Fruit fly (Drosophila melanogaster) whole organism, larva: ENCODE data around the gene Eip93F.

Experiments
- noc ChIP-seq: fragments of 200-800 bp; sonication (Bioruptor generic); optimal IDR thresholded peaks from 3 replicates; lab custom pipeline; 2019; ENCODE audit warnings: missing biosample characterization, mild to moderate bottlenecking, missing genetic modification characterization, moderate library complexity

Eip93F gene

DNA sequence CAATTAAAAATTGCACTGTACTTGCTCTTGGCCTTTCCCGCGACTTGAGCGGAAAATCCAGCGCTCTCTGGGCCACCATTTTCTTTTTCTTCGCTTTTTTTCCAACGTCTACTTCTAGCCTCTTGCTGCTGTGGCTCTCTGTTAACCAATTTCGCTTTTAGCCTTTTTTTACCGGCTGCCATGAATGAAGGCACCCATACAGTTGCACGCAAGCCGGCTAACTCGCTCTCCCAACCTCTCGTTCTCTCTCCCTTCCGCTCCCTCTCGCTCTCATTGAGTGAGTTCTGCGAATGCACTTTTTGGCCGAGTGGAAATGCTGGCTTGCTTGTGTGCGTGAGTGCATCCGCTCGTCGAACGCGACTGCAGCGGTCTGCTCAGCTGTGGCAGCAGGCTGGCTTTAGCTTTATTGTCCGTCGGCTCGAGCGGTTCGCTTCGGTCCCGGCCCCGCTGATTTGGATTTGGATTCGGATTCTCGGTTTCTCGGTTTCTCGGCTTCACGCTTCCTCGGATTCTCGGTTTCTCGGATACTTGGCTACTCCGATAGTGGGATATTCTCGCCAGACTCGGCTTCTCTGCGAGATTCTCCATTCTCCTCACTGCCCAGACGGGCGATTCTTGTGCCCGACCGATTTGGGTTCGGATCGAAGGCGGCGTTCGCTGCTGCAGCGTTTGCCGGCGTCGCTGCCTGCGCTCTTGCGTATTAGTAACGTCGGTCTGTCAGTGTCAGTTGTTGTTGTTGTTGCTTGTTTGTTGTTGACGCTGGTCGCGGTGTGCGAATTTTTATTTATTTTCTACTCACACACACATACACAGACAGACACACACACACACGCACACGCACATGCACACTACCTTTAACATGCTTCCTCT, at the start of gene Eip93F:
TSS of gene Eip93F (plus strand) at position 424 of the 870 bp plus-strand sequence.
- no peak for TF ChIP-seq noc

DNA sequence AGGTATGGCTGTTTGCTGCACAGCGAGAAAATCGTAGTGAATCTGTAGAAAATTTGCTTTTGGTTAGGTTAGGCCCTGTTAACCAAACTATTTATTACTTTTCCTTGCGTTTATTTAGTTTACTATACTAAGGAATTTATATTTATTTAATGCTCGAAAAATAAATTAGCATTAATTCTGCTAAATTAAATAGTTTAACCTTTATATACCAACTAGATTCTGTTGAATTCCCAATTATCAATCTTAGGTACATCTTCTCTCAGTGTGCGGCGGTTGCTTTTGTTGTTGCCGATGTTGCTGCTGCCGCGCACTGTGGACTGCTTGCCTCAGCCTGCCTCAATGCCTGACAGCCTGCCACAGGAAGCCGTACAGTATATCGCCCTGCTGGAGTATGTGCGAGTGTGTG, 49.7 kb upstream of the Eip93F start:
- TF ChIP-seq noc, result no peak

DNA sequence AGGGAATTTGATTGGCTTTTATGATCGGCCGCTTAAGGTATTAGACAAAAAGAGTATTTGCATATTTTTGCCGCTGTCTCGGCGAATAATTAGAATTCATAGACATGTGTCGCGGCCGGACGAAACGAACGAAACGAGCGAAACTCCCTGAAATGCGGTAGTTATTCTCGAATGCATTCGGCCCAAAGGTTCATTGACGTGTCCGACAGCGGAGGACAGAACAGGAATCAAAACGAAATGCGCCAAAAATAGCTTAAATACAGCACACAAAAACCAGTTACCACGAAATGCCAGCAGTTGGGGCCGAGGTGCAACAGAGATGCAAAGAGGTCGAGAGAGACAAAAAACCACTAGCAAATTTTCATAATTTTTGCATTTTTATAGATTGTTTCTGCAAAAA, 44.6 kb upstream of the Eip93F start:
- no peak for TF ChIP-seq noc

DNA sequence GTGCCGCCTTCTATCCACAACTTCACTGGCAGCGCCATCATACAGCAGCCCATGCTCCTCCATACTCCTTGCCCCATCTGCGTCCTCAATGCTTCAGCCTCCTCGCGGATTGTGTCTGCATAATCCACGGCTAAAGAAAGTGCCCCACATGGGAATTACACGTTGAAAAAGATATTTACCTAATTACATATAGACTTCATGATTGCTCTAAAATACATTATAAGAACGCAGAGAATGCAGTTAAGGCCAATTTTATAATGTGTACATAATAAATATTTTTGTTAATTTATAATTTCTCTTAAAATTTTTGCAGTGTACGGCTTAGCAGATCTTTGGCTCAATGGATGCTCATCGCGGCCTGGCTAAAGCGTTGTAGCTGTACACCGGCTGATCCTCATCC, 43.3 kb upstream of the Eip93F start:
- no peak for TF ChIP-seq noc

DNA sequence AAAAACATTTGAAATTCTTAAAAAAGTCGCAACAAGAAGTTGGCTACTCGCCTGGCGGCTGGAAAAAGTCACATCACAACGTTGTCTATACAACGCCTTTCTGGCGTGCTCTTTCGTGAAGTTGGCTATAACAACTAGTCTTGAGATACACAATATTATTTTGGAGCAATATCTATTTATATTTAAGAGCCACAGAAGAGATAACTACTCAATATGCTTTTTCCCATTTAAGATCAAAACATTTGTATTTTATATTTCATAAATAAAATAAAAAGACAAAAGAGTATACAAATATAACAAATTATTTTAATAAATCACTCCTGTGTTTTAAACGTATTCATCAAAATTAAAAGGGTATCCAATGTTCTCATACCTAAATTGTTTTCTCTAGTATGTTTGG, 42.0 kb upstream of the Eip93F start:
- no peak for TF ChIP-seq noc

DNA sequence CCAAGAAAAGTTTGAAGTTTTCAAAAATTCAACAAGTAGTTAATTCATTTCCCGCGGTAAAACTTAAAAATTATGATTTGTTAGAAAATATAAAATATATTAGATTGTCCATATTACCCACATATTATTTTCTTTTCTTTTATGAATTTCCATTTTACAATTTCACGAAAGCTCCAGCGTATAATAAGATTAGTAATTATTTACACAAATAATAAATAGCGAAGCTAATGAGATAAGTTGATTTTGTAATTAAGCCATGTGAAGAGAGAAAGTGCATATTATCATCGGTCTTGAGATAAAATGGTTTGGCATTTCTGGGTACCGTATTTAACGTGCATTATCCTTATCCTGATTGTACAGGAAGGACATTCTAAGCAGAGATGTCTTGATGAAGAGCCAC, 37.4 kb upstream of the Eip93F start, which contains the start of gene Qsox3:
TSS of gene Qsox3 (plus strand) at position 301 of the 400 bp plus-strand sequence.
- no peak for TF ChIP-seq noc

DNA sequence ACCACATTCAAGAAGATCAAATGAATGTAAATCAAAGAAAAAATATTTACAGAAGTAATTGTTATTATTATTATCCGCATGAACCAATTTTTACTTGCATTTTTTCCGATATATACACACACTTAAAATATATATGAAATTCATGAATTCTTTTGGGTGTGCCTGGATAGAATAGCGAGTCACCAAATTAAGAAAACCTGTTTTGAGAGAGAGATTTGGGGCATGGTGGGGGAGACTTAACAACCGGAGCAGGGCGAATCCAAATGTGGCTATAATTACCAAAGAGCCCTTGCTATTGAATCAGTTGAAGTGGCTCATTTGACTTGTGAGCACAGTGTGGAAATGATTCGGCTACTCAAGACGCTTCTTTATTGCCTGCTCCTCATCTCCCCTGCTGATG, 35.5 kb upstream of the Eip93F start, which contains the start of gene Qsox2:
TSS of gene Qsox2 (plus strand) at position 301 of the 400 bp plus-strand sequence.
- no peak for TF ChIP-seq noc

DNA sequence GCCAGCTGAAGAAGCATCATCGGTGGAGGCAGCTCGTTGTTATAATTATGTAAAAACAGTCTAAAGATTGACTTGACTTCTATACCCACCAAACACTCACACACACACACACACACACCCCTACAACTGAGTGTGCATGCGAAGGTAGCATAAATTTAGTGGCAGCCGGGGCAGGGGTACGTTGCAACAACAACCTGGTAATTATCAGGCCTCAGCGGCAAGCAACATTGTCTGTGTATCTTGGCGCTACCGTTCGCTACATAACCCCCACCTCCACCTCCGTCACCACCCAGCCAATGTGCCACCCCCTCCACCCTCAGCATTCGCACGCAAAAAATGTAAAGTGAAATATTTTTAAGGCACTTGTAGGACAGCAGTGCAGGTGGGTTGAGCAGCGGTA, 31.9 kb upstream of the Eip93F start:
- no peak for TF ChIP-seq noc

DNA sequence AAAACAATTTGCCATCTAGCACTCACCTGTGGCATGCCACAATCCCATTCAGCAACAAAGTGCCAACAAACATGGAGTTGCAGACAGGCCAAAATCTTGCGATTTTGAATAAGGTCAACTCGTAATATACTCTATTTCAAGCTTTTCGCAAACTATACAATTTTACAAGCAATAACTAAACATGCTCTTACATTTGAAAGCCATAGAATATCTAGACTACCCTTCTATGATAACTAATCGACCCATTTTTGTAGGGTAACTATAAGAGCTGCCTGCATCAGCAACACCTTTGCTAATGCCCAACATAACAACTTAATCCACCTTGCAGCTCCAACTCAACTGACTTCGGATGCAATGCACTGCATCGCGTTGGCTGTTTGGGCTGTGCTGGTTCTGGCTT, 28.4 kb upstream of the Eip93F start:
- no peak for TF ChIP-seq noc

DNA sequence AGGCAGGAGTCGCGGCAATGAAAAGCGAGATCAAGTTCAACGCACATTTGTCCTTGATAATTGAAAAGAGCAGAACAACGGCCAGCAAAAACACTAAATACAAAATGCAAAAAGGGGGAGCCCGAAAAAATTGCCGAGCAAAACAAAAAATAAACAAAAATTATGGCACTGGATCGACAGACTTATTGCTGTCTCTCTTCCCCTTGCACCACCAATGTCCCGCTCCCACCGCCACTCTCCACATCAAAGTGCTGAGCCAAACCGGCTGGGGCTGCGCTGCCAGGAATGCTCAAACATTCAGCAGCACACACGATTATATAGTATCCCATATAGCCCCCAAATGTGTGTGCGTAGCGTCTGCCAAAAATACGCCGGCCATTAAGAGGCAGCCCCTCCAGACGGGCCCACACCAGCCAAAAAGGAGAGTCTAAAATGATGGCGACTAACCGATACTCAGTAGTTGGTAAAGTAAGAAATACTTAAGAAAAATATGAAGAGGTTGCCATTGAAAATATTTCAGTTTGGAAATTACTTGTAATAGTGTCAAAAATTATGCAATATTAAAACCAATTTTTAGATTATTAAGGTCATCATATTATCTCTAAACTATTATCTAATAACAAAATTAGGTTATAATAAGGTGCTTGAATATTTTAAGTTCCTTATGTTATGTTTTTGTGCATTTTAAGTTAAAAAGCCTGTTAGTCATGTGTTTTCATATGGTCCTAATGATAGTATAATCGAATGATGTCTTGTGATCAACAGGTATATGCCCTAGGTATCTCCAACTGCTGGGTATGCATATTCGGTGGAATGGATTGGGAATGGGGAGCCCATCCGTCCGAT, 27.3 kb upstream of the Eip93F start:
- no peak for TF ChIP-seq noc

DNA sequence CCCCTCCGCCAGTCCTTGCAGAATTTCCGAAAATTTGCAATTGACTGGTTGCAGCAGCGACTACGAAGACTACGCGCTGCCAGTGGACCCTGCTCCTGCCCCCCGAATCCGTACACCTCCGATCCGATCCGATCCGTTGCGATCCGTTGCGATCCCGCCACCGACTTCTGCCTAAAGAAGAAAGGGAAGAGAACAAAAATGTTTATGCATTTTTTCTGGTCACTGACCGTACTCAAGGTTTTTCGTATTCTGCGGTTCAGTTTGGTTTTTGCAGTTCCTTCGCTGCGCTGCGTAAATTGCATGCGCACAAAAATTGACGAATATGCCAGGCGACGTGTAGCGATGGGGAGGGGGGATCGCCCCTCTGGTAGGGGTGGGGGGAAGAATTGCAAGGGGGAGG, 26.7 kb upstream of the Eip93F start:
- no peak for TF ChIP-seq noc

DNA sequence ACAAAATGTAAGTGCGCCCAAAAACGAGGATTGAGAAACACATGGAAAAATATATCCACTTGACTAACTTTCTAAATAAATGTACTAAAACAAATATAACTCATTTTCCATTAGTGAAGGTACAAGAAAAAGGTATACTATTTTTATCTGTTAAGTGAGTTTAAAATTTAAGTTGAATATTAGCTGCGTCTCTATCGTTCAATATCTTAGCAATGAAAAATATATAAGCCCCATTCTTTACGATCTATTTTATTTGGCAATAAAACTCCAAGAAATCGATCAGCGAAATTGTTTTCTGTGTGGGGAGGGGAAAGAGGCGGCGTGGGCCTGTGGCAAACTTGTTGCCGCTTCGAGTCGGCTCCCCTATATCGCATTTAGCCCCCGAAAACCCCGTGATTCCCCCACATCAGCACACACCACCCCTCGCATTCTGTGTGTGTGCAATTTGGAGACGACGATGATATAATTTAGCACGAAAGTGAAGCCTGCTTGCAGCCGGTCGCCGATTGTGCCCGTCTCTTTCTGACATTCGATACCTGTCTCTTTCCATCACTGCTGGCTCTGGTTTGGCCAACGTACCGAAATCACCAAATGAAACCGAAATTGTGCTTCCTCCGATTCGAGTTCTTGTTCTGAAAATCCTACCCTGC, 26.1 kb upstream of the Eip93F start:
- no peak for TF ChIP-seq noc

DNA sequence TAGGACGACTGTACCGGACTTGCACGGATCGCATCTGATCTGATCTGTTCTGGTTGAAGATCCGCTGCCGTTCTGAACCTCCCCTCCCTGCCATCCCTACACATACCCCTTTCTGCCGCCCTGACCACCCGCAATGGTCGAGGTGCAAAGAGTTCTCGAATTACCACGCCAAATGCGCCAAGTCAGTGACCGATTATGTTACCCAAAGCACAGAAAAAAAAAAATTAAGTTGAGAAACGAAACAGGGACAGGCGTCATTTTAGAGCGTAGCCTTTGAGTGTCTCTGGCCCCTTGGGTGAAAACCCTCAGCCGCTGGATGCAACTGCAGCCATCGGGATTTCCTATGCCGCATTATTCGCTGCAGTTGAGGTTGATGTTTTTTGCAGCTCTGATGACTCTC, 25.2 kb upstream of the Eip93F start:
- no peak for TF ChIP-seq noc

DNA sequence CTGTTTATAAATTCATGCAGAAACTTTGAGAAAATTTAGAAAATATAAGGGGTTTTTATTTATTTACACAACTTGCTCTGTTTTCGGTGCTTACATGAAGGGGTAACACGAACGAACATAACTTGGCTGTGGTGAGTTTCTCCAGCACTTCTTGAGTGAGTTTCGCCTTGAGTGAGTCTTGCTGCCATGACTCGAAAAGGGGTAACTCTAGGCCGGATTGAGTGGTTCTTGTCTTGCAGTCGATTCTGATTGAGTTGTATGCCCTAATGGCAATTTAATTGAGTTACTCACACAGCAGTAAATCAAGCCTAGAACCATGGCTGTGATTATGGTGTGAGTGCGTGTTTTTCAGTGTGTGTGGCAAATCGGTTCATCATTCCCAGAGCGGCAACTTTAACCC, 20.7 kb upstream of the Eip93F start:
- TF ChIP-seq noc, result no peak

DNA sequence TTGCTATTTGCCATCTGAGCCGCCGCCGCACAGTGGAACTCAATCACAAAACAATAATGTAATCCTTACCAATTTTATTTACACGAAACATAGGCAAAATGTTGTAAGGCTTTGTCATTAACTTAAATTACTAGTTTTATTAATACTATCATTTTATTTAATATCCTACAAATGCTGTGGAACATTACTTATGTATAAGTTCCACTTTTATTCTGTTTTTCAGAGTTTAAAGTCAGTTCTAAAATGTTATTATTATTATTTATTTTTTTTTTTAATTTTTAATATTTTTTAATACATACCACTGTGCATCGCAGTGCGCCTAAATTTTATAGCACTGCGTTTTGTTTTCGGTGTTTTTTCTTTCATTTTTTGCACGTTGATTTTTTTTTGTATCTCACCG, 17.6 kb upstream of the Eip93F start:
- TF ChIP-seq noc, result no peak

DNA sequence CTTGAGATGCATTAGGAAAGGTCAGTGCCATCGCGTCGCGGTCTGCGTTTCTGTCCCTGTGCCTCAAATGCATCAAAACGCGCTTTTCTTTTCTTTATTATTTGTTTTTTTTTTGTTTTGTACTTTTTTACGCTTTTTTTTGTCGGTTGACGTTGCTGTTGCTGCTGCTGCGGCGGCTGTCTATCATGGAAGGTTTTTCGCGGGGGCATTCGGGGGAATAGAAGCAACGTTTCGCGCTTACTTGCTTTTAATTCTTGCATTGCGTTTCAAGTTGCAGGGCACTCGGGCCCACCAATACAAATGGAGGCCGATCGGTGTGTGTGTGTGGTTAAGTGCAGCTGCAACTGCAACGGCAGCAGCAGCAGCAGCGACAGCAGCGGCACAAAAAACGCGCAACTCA, 15.0 kb upstream of the Eip93F start:
- TF ChIP-seq noc, result no peak

DNA sequence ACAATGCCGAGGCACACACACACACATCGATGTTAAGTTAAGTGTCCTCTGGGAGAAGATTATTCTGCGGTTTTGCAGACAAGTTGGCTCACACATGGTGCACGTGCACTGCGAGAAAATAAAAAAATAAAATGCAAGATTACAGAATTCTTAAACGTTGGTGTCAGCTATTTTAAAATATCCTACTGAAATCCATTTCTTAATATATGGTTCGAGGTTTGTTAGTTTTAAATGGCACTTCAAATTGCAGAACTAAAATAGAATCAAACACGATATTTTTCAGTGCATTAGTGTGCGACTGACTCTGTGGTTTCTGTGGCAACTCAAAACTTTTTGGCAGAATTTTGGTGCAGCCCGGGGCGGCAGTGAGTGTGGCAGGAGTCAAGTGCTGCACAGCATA, 13.7 kb upstream of the Eip93F start:
- TF ChIP-seq noc, result no peak
